Worm (Caenorhabditis elegans): ENCODE results near the gene cox-16.

Gene cox-16

DNA sequence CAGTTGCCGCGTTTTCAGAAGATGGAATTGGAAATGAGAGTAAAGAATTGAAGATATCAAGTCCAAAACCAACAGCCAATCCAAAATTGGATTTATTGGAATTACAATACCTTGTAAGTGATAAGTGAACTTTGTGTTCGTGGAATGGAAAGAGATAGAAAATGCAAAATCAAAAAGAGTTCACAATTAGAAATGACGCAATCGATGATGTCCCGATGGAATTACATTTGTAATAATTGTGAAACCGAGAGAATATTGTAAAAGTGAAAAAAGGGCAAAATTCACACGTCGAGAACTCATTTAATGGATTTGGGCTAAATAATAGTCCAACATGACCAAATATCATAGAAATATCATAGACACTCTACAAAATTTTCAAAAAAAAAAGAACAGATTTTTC lies 10.8 kb downstream of the cox-16 start:
- TF ChIP-seq zip-8 (tag; optimal IDR thresholded peaks at IDR 0.05) (peak; percentile 57), mab-5 (tag; optimal IDR thresholded peaks at IDR 0.05) (no peak)

ce11 chrV:5523260-5523659 lies 12.8 kb downstream of the cox-16 start:
- TF ChIP-seq ham-2 (GFP tag; optimal IDR thresholded peaks at IDR 0.05) (peak; percentile 0), cnd-1 (tag; optimal IDR thresholded peaks at IDR 0.05) (no peak), lin-32 (GFP tag; optimal IDR thresholded peaks at IDR 0.05) (no peak), elt-1 (tag; optimal IDR thresholded peaks at IDR 0.05; ENCODE audit: borderline replicate concordance, insufficient read depth) (peak; percentile 87), unc-120 (tag; optimal IDR thresholded peaks at IDR 0.05; ENCODE audit: poor library complexity, severe bottlenecking) (no peak)

DNA sequence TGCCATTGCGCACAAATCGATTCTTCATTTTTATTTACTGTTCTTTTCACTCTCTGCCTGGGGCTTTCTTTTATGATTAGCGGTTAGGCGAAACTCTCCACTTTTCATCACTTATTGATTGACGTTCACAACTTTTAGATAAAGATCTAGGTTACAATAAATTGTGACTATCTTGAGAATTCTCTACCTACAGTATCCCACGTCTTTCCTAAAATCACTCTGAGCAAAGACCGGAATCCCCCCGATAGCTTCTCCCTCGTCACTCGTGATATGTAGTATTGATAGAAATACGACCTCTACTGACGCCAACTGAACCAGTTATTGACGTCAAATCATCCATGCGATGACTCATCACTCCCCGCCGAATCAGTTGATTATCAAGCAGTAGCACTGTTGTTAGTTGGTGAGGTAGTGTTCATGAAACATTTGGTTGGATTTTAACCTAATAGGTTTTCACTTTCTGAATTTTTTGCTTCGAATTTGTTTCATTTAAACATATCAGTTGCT lies 14.3 kb downstream of the cox-16 start, which contains the start of gene hir-1:
Gene hir-1 (plus strand): TSS at position 405 of the 507 bp plus-strand sequence.
- TF ChIP-seq snpc-4 (tag; optimal IDR thresholded peaks at IDR 0.05) (no peak), sptf-1 (tag; optimal IDR thresholded peaks at IDR 0.05) (no peak), nhr-2 (tag; optimal IDR thresholded peaks at IDR 0.05) (no peak), ceh-39 (tag; optimal IDR thresholded peaks at IDR 0.05) (no peak), ces-1 (GFP tag; optimal IDR thresholded peaks at IDR 0.05) (no peak), cnd-1 (tag; optimal IDR thresholded peaks at IDR 0.05) (no peak)

- TF ChIP-seq lin-32 (GFP tag; optimal IDR thresholded peaks at IDR 0.05) (no peak), sem-2 (GFP tag; optimal IDR thresholded peaks at IDR 0.05) (no peak), cnd-1 (tag; optimal IDR thresholded peaks at IDR 0.05) (no peak), ceh-43 (GFP tag; optimal IDR thresholded peaks at IDR 0.05) (no peak), ceh-83 (GFP tag; optimal IDR thresholded peaks at IDR 0.05) (no peak), mep-1 (tag; optimal IDR thresholded peaks at IDR 0.05) (no peak), nhr-28 (tag; optimal IDR thresholded peaks at IDR 0.05) (no peak), drap-1 (GFP tag; optimal IDR thresholded peaks at IDR 0.05) (no peak), nhr-237 (tag; optimal IDR thresholded peaks at IDR 0.05) (no peak), snpc-4 (tag; optimal IDR thresholded peaks at IDR 0.05) (no peak), mls-2 (tag; optimal IDR thresholded peaks at IDR 0.05) (no peak), unc-39 (tag; optimal IDR thresholded peaks at IDR 0.05) (no peak), mab-5 (tag; optimal IDR thresholded peaks at IDR 0.05) (no peak)
Measured at ce11 chrV:5513630-5514378, 22.2 kb downstream of the cox-16 start, which contains the start of the genes hpo-15 and mms-19. TSS of gene hpo-15 (minus strand) at chrV:5513830. TSS of gene mms-19 (plus strand) at chrV:5514348.

DNA sequence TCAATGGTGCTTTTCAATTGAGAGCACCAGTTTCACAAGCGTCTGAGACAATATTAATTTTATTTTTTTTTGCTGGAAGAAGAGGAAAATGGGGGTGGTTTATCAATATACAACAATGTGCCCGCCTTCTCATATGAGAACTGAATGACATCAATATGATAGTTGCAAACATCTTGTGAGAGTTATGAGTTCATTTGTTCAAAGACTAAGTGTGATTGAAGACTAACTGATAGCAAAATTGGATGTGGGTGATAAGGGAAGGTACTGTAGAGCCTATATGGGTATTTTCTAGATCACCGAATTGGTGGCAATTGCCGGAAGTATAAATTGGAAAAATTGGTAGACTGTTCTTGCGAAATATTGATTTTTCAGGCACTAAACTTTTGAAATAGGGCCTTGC lies 23.5 kb downstream of the cox-16 start:
- no peak for TF ChIP-seq bed-3 (GFP tag; optimal IDR thresholded peaks at IDR 0.05)
- TF ChIP-seq mls-2 (tag; optimal IDR thresholded peaks at IDR 0.05): no peak

DNA sequence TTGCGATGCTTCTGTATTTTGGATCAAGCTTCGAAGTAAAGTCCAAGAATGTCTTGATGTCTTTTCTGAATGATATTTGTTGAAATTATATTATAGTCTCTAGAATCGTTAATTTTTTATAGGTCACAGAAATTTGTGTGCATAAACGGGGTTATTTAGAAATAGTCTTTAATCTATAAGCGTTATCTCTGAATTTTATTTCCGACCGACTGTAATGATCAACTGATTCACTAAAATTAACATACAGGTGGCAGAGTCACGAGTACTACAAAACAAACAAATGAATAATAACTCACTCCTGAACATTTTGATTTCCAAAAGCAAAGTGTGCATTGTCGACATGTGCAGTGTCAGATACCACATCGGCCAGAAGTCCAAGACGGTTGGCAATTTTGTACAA lies 24.3 kb downstream of the cox-16 start:
- TF ChIP-seq lin-13 (tag; optimal IDR thresholded peaks at IDR 0.05): no peak
- no peak for TF ChIP-seq hlh-1 (tag; optimal IDR thresholded peaks at IDR 0.05)
- TF ChIP-seq zip-8 (tag; optimal IDR thresholded peaks at IDR 0.05): no peak
- TF ChIP-seq bed-3 (GFP tag; optimal IDR thresholded peaks at IDR 0.05): no peak

- TF ChIP-seq sptf-1 (tag; optimal IDR thresholded peaks at IDR 0.05): no peak
- no peak for TF ChIP-seq lsy-2 (tag; optimal IDR thresholded peaks at IDR 0.05)
- TF ChIP-seq mep-1 (tag; optimal IDR thresholded peaks at IDR 0.05): no peak
- no peak for TF ChIP-seq nhr-2 (tag; optimal IDR thresholded peaks at IDR 0.05)
- no peak for TF ChIP-seq cnd-1 (tag; optimal IDR thresholded peaks at IDR 0.05)
- TF ChIP-seq ceh-39 (tag; optimal IDR thresholded peaks at IDR 0.05): no peak
- TF ChIP-seq hlh-1 (tag; optimal IDR thresholded peaks at IDR 0.05): no peak
- no peak for TF ChIP-seq bed-3 (GFP tag; optimal IDR thresholded peaks at IDR 0.05)
- no peak for TF ChIP-seq lin-32 (GFP tag; optimal IDR thresholded peaks at IDR 0.05)
- no peak for TF ChIP-seq mab-5 (tag; optimal IDR thresholded peaks at IDR 0.05)
Measured at ce11 chrV:5509966-5510365, 26.1 kb downstream of the cox-16 start.

Measured in whole organism, mixed stage, embryonic.